Worm (Caenorhabditis elegans) whole organism, L4/young adult: ENCODE data around the gene ndub-8.

Experiments used
- W03F9.2 ChIP-seq: fragments of 150-350 bp; optimal IDR thresholded peaks from 2 replicates; lab custom pipeline; 2014; ENCODE audit warnings: missing biosample characterization, missing genetic modification characterization
- dao-5 ChIP-seq: sonication (generic microtip); optimal IDR thresholded peaks from 2 replicates; lab custom pipeline; 2016; ENCODE audit warnings: missing genotype, missing genetic modification characterization, moderate library complexity, missing compliant biosample characterization
- him-1 ChIP-seq: sonication (generic microtip); optimal IDR thresholded peaks from 2 replicates; lab custom pipeline; 2016; ENCODE audit warnings: missing genotype, missing genetic modification reagents, missing genetic modification characterization, missing compliant biosample characterization

Gene ndub-8

ce11 chrII:13852004-13852403, 20.7 kb upstream of the ndub-8 start, which contains the start of gene F08G2.8:
Gene F08G2.8, plus strand, starts transcription at chrII:13852304.
- TF ChIP-seq dao-5 (tag; lab: Kevin White, UChicago) (no peak), W03F9.2 (no peak), him-1 (tag; lab: Kevin White, UChicago) (no peak)

ce11 chrII:13855352-13855751, 17.3 kb upstream of the ndub-8 start:
- TF ChIP-seq dao-5 (tag; lab: Kevin White, UChicago) (no peak), him-1 (tag; lab: Kevin White, UChicago) (no peak), W03F9.2 (no peak)

- no peak for TF ChIP-seq him-1 (tag; lab: Kevin White, UChicago)
- TF ChIP-seq dao-5 (tag; lab: Kevin White, UChicago): no peak
- no peak for TF ChIP-seq W03F9.2
Observed at ce11 chrII:13858352-13858751, 14.3 kb upstream of the ndub-8 start.

ce11 chrII:13859847-13860246, 12.8 kb upstream of the ndub-8 start:
- TF ChIP-seq W03F9.2 (no peak), dao-5 (tag; lab: Kevin White, UChicago) (no peak), him-1 (tag; lab: Kevin White, UChicago) (no peak)

- TF ChIP-seq dao-5 (tag; lab: Kevin White, UChicago) (no peak), W03F9.2 (no peak), him-1 (tag; lab: Kevin White, UChicago) (no peak)
Observed at ce11 chrII:13860900-13861299, 11.8 kb upstream of the ndub-8 start.

- TF ChIP-seq him-1 (tag; lab: Kevin White, UChicago): no peak
- TF ChIP-seq dao-5 (tag; lab: Kevin White, UChicago): no peak
- no peak for TF ChIP-seq W03F9.2
Observed at ce11 chrII:13862453-13862852, 10.2 kb upstream of the ndub-8 start.

ce11 chrII:13875734-13876133, 3.1 kb downstream of the ndub-8 start, which contains the start of gene ing-3:
Gene ing-3, plus strand, starts transcription at chrII:13876034.
- TF ChIP-seq dao-5 (tag; lab: Kevin White, UChicago) (no peak), him-1 (tag; lab: Kevin White, UChicago) (no peak), W03F9.2 (no peak)

- TF ChIP-seq him-1 (tag; lab: Kevin White, UChicago): no peak
- TF ChIP-seq dao-5 (tag; lab: Kevin White, UChicago): no peak
- no peak for TF ChIP-seq W03F9.2
Observed at ce11 chrII:13877994-13878393, 5.3 kb downstream of the ndub-8 start.

- TF ChIP-seq him-1 (tag; lab: Kevin White, UChicago) (no peak), W03F9.2 (no peak), dao-5 (tag; lab: Kevin White, UChicago) (no peak)
Observed at ce11 chrII:13879589-13879988, 6.9 kb downstream of the ndub-8 start.

- TF ChIP-seq dao-5 (tag; lab: Kevin White, UChicago) (no peak), him-1 (tag; lab: Kevin White, UChicago) (no peak), W03F9.2 (no peak)
Observed at ce11 chrII:13882405-13882804, 9.7 kb downstream of the ndub-8 start, which contains the start of gene hda-10. Gene hda-10, plus strand, starts transcription at chrII:13882705.

- TF ChIP-seq W03F9.2: no peak
- TF ChIP-seq him-1 (tag; lab: Kevin White, UChicago): no peak
- no peak for TF ChIP-seq dao-5 (tag; lab: Kevin White, UChicago)
Observed at ce11 chrII:13886431-13886830, 13.8 kb downstream of the ndub-8 start.

ce11 chrII:13888278-13888677, 15.6 kb downstream of the ndub-8 start, which contains the start of gene mcd-1:
Gene mcd-1, plus strand, starts transcription at chrII:13888544.
- TF ChIP-seq him-1 (tag; lab: Kevin White, UChicago): no peak
- TF ChIP-seq dao-5 (tag; lab: Kevin White, UChicago): no peak
- peak; percentile 51 for TF ChIP-seq W03F9.2

ce11 chrII:13896279-13896774, 23.7 kb downstream of the ndub-8 start:
- TF ChIP-seq him-1 (tag; lab: Kevin White, UChicago) (no peak), W03F9.2 (no peak), dao-5 (tag; lab: Kevin White, UChicago) (no peak)

ce11 chrII:13899777-13900176, 27.1 kb downstream of the ndub-8 start:
- TF ChIP-seq W03F9.2 (no peak), dao-5 (tag; lab: Kevin White, UChicago) (no peak), him-1 (tag; lab: Kevin White, UChicago) (no peak)

ce11 chrII:13902014-13902413, 29.3 kb downstream of the ndub-8 start, which contains the start of gene W02B8.1:
Gene W02B8.1, minus strand, starts transcription at chrII:13902114.
- no peak for TF ChIP-seq dao-5 (tag; lab: Kevin White, UChicago)
